Fruit fly (Drosophila melanogaster) whole organism, embryonic: ENCODE results near the gene Tsp97E.

Experiments
- Adf1 ChIP-seq: fragments of 200-800 bp; sonication (Bioruptor generic); IDR thresholded peaks from 2 replicates; pipeline ENCODE4 v1.3.6; 2022; ENCODE audit warnings: missing biosample characterization, missing genetic modification characterization
- BtbVII ChIP-seq: fragments of 200-800 bp; sonication (Bioruptor generic); optimal IDR thresholded peaks from 3 replicates; lab custom pipeline; 2017; ENCODE audit warnings: missing biosample characterization, mild to moderate bottlenecking, missing genetic modification characterization
- C15 ChIP-seq: fragments of 200-800 bp; sonication (Bioruptor generic); IDR thresholded peaks from 3 replicates; pipeline ENCODE4 v1.3.6; 2022; ENCODE audit warnings: missing biosample characterization, missing genetic modification characterization
- CG11085 ChIP-seq: fragments of 200-800 bp; sonication (Bioruptor generic); IDR thresholded peaks from 2 replicates; pipeline ENCODE4 v1.3.6; 2022; ENCODE audit warnings: missing biosample characterization, missing genetic modification characterization
- CG12769 ChIP-seq: fragments of 200-800 bp; sonication (Bioruptor generic); optimal IDR thresholded peaks from 2 replicates; lab custom pipeline; 2019; ENCODE audit warnings: missing biosample characterization, mild to moderate bottlenecking, missing genetic modification characterization, moderate library complexity
- CG12942 ChIP-seq: fragments of 200-800 bp; sonication (Bioruptor generic); optimal IDR thresholded peaks from 3 replicates; lab custom pipeline; 2016; ENCODE audit warnings: missing biosample characterization, missing genetic modification characterization
- CG13894 ChIP-seq: fragments of 200-800 bp; sonication (Bioruptor generic); optimal IDR thresholded peaks from 3 replicates; lab custom pipeline; 2018; ENCODE audit warnings: missing biosample characterization, mild to moderate bottlenecking, missing genetic modification characterization, moderate library complexity
- CG15269 ChIP-seq: fragments of 200-800 bp; sonication (Bioruptor generic); optimal IDR thresholded peaks from 2 replicates; lab custom pipeline; 2018; ENCODE audit warnings: missing biosample characterization, mild to moderate bottlenecking, missing genetic modification characterization, moderate library complexity
- CG17829 ChIP-seq: fragments of 200-800 bp; optimal IDR thresholded peaks from 2 replicates; lab custom pipeline; 2019; ENCODE audit warnings: missing biosample characterization, mild to moderate bottlenecking, missing genetic modification characterization, moderate library complexity
- CG18619 ChIP-seq: fragments of 200-800 bp; sonication (Bioruptor generic); optimal IDR thresholded peaks from 3 replicates; lab custom pipeline; 2017; ENCODE audit warnings: missing biosample characterization, mild to moderate bottlenecking, missing genetic modification characterization
- CG32767 ChIP-seq: fragments of 200-800 bp; sonication (Bioruptor generic); IDR thresholded peaks from 2 replicates; pipeline ENCODE4 v1.3.6; 2022; ENCODE audit warnings: missing biosample characterization, missing genetic modification characterization
- CG3407 ChIP-seq: fragments of 200-800 bp; sonication (Bioruptor generic); optimal IDR thresholded peaks from 2 replicates; lab custom pipeline; 2018; ENCODE audit warnings: missing biosample characterization, mild to moderate bottlenecking, missing genetic modification characterization
- CG6175 ChIP-seq: fragments of 200-800 bp; sonication (Bioruptor generic); IDR thresholded peaks from 3 replicates; pipeline ENCODE4 v1.3.6; 2022; ENCODE audit warnings: missing biosample characterization, missing genetic modification characterization
- CG6272 ChIP-seq: fragments of 200-800 bp; sonication (Bioruptor generic); IDR thresholded peaks from 2 replicates; pipeline ENCODE4 v1.3.6; 2022; ENCODE audit warnings: missing biosample characterization, missing genetic modification characterization
- CG6765 ChIP-seq: fragments of 200-800 bp; sonication (Bioruptor generic); optimal IDR thresholded peaks from 3 replicates; lab custom pipeline; 2017; ENCODE audit warnings: missing biosample characterization, mild to moderate bottlenecking, missing genetic modification characterization
- CG8765 ChIP-seq: fragments of 200-800 bp; sonication (Bioruptor generic); IDR thresholded peaks from 2 replicates; pipeline ENCODE4 v1.3.6; 2022; ENCODE audit warnings: missing biosample characterization, missing genetic modification characterization
- CG8944 ChIP-seq: fragments of 200-800 bp; sonication (Bioruptor generic); optimal IDR thresholded peaks from 3 replicates; lab custom pipeline; 2016; ENCODE audit warnings: missing biosample characterization, missing genetic modification characterization
- CG9932 ChIP-seq: fragments of 200-800 bp; sonication (Bioruptor generic); IDR thresholded peaks from 2 replicates; pipeline ENCODE4 v1.3.6; 2022; ENCODE audit warnings: missing biosample characterization, missing genetic modification characterization
- CTCF ChIP-seq: fragments of 200-800 bp; sonication (Bioruptor generic); optimal IDR thresholded peaks from 2 replicates; lab custom pipeline; 2017; ENCODE audit warnings: missing biosample characterization, mild to moderate bottlenecking, missing genetic modification characterization, moderate library complexity
- CkIIα-i1 ChIP-seq: fragments of 200-800 bp; sonication (Bioruptor generic); IDR thresholded peaks from 2 replicates; pipeline ENCODE4 v1.3.6; 2022; ENCODE audit warnings: missing biosample characterization, missing genetic modification characterization
- CrebB ChIP-seq: fragments of 200-800 bp; sonication (Bioruptor generic); optimal IDR thresholded peaks from 3 replicates; lab custom pipeline; 2018; ENCODE audit warnings: missing biosample characterization, mild to moderate bottlenecking, missing genetic modification characterization
- Eip74EF ChIP-seq, 2 experiments: fragments of 200-800 bp in 1 of 2; fragments of >200 bp in 1 of 2; sonication (Bioruptor generic) in 1 of 2; optimal IDR thresholded peaks; 2 replicates each; lab custom pipeline; 2017 to 2019; ENCODE audit warnings: missing biosample characterization in 2 of 2, missing genetic modification characterization in 2 of 2, mild to moderate bottlenecking in 1 of 2, moderate library complexity in 1 of 2
- H15 ChIP-seq: fragments of 200-800 bp; sonication (Bioruptor generic); IDR thresholded peaks from 3 replicates; pipeline ENCODE4 v1.3.6; 2022; ENCODE audit warnings: missing biosample characterization, missing genetic modification characterization
- Hand ChIP-seq: fragments of 200-800 bp; sonication (Bioruptor generic); optimal IDR thresholded peaks from 2 replicates; lab custom pipeline; 2017; ENCODE audit warnings: mild to moderate bottlenecking, missing biosample characterization, missing genetic modification reagents, missing genetic modification characterization
- Mad ChIP-seq: fragments of 200-800 bp; sonication (Bioruptor generic); optimal IDR thresholded peaks from 2 replicates; lab custom pipeline; 2016; ENCODE audit warnings: missing biosample characterization, missing genetic modification characterization
- Max ChIP-seq: fragments of 200-800 bp; sonication (Bioruptor generic); optimal IDR thresholded peaks from 2 replicates; lab custom pipeline; 2016; ENCODE audit warnings: missing biosample characterization, mild to moderate bottlenecking, missing genetic modification characterization
- Med ChIP-seq: fragments of 200-800 bp; sonication (Bioruptor generic); peaks from one replicate; lab custom pipeline; 2016; ENCODE audit warnings: missing biosample characterization, missing genetic modification characterization, mild to moderate bottlenecking, inconsistent platforms, moderate library complexity
- Mes4 ChIP-seq: fragments of 200-800 bp; sonication (Bioruptor generic); optimal IDR thresholded peaks from 2 replicates; lab custom pipeline; 2016; ENCODE audit warnings: missing biosample characterization, missing genetic modification characterization
- TFAM ChIP-seq: fragments of 200-800 bp; sonication (Bioruptor generic); optimal IDR thresholded peaks from 2 replicates; lab custom pipeline; 2017; ENCODE audit warnings: missing biosample characterization, missing genetic modification characterization, inconsistent platforms
- Xrp1 ChIP-seq: fragments of 200-800 bp; sonication (Bioruptor generic); IDR thresholded peaks from 2 replicates; pipeline ENCODE4 v1.3.6; 2022; ENCODE audit warnings: missing biosample characterization, missing genetic modification characterization
- abd-A ChIP-seq: fragments of 200-800 bp; sonication (Bioruptor generic); optimal IDR thresholded peaks from 3 replicates; lab custom pipeline; 2019; ENCODE audit warnings: missing biosample characterization, mild to moderate bottlenecking, missing genetic modification characterization, moderate library complexity
- bbx ChIP-seq: fragments of 200-800 bp; sonication (Bioruptor generic); IDR thresholded peaks from 2 replicates; pipeline ENCODE4 v1.3.6; 2022; ENCODE audit warnings: missing biosample characterization, missing genetic modification characterization; ENCODE audit not compliant: partially characterized antibody
- caup ChIP-seq: fragments of 200-800 bp; sonication (Bioruptor generic); optimal IDR thresholded peaks from 3 replicates; lab custom pipeline; 2017; ENCODE audit warnings: missing biosample characterization, mild to moderate bottlenecking, missing genetic modification characterization, moderate library complexity; ENCODE audit not compliant: severe bottlenecking
- chinmo ChIP-seq: fragments of 200-800 bp; sonication (Bioruptor generic); IDR thresholded peaks from 4 replicates; pipeline ENCODE4 v1.3.6; 2022; ENCODE audit warnings: missing biosample characterization, missing genetic modification characterization; ENCODE audit not compliant: partially characterized antibody
- danr ChIP-seq: fragments of 200-800 bp; sonication (Bioruptor generic); IDR thresholded peaks from 2 replicates; pipeline ENCODE4 v1.3.6; 2022; ENCODE audit warnings: missing biosample characterization, missing genetic modification characterization
- exex ChIP-seq: fragments of 200-800 bp; sonication (Bioruptor generic); optimal IDR thresholded peaks from 4 replicates; lab custom pipeline; 2018; ENCODE audit warnings: missing biosample characterization, mild to moderate bottlenecking, missing genetic modification characterization, moderate library complexity
- fu2 ChIP-seq: fragments of 200-800 bp; sonication (Bioruptor generic); optimal IDR thresholded peaks from 2 replicates; lab custom pipeline; 2016; ENCODE audit warnings: missing biosample characterization, missing genetic modification characterization
- gfzf ChIP-seq: fragments of 200-800 bp; sonication (Bioruptor generic); optimal IDR thresholded peaks from 2 replicates; lab custom pipeline; 2016; ENCODE audit warnings: missing biosample characterization, mild to moderate bottlenecking, missing genetic modification characterization, moderate library complexity
- her ChIP-seq: fragments of 200-800 bp; sonication (Bioruptor generic); optimal IDR thresholded peaks from 2 replicates; lab custom pipeline; 2016; ENCODE audit warnings: missing biosample characterization, missing genetic modification characterization
- insv ChIP-seq, 2 experiments: fragments of 200-800 bp; sonication (Bioruptor generic); optimal IDR thresholded peaks; 3 replicates each; lab custom pipeline; 2016 to 2018; ENCODE audit warnings: missing biosample characterization in 2 of 2, missing genetic modification characterization in 2 of 2
- inv ChIP-seq: fragments of 200-800 bp; sonication (Bioruptor generic); IDR thresholded peaks from 2 replicates; pipeline ENCODE4 v1.3.6; 2022; ENCODE audit warnings: missing biosample characterization, missing genetic modification characterization; ENCODE audit not compliant: partially characterized antibody
- jigr1 ChIP-seq: fragments of 200-800 bp; sonication (Bioruptor generic); IDR thresholded peaks from 3 replicates; pipeline ENCODE4 v1.3.6; 2022; ENCODE audit warnings: missing biosample characterization, missing genetic modification characterization
- odd ChIP-seq: fragments of 200-800 bp; sonication (Bioruptor generic); optimal IDR thresholded peaks from 2 replicates; lab custom pipeline; 2017; ENCODE audit warnings: missing biosample characterization, mild to moderate bottlenecking, missing genetic modification characterization
- ro ChIP-seq: fragments of 200-800 bp; sonication (Bioruptor generic); IDR thresholded peaks from 2 replicates; pipeline ENCODE4 v1.3.6; 2022; ENCODE audit warnings: missing biosample characterization, missing genetic modification characterization
- sd ChIP-seq: fragments of 200-800 bp; sonication (Bioruptor generic); optimal IDR thresholded peaks from 3 replicates; lab custom pipeline; 2018; ENCODE audit warnings: missing biosample characterization, mild to moderate bottlenecking, missing genetic modification characterization, moderate library complexity
- sqz ChIP-seq: fragments of 200-800 bp; sonication (Bioruptor generic); optimal IDR thresholded peaks from 3 replicates; lab custom pipeline; 2018; ENCODE audit warnings: missing biosample characterization, mild to moderate bottlenecking, missing genetic modification characterization
- tgo ChIP-seq: fragments of 200-800 bp; sonication (Bioruptor generic); IDR thresholded peaks from 3 replicates; pipeline ENCODE4 v1.3.6; 2022; ENCODE audit warnings: missing biosample characterization, missing genetic modification characterization
- trh ChIP-seq: fragments of 200-800 bp; sonication (Bioruptor generic); optimal IDR thresholded peaks from 2 replicates; lab custom pipeline; 2016; ENCODE audit warnings: missing biosample characterization, missing genetic modification characterization
- z ChIP-seq: fragments of 200-800 bp; sonication (Bioruptor generic); IDR thresholded peaks from 3 replicates; pipeline ENCODE4 v1.3.6; 2022; ENCODE audit warnings: missing biosample characterization, missing genetic modification characterization

Gene Tsp97E

dm6 chr3R:26928424-26928823 lies 36.2 kb downstream of the Tsp97E start (continued):
- TF ChIP-seq Max (GFP tag; lab: Kevin White, UChicago) (no peak), CrebB (tag; lab: Kevin White, UChicago) (peak; percentile 57), her (GFP tag; lab: Kevin White, UChicago) (no peak), fu2 (GFP tag; lab: Kevin White, UChicago) (no peak), sqz (GFP tag; lab: Kevin White, UChicago) (peak; percentile 20), tgo (GFP tag; lab: Robert Waterston, UW) (peak; percentile 34; the same call in 2 of the 3 replicates), bbx (GFP tag; lab: Robert Waterston, UW) (no peak), abd-A (tag; lab: Kevin White, UChicago) (no peak), Adf1 (GFP tag; lab: Robert Waterston, UW) (no peak), Med (GFP tag; lab: Kevin White, UChicago) (no peak), Eip74EF (GFP tag; optimal IDR thresholded peaks at IDR 0.05; lab: Kevin White, UChicago) (peak in 1 of 2 experiments; percentile 59), insv (GFP tag; optimal IDR thresholded peaks at IDR 0.05; lab: Kevin White, UChicago) (no peak), CG8765 (GFP tag; lab: Robert Waterston, UW) (no peak), H15 (GFP tag; lab: Robert Waterston, UW) (no peak), Xrp1 (GFP tag; lab: Robert Waterston, UW) (peak; percentile 27; the same call in 1 of the 2 replicates), ro (GFP tag; lab: Robert Waterston, UW) (no peak), z (GFP tag; lab: Robert Waterston, UW) (no peak), Hand (GFP tag; lab: Kevin White, UChicago) (no peak), BtbVII (GFP tag; lab: Kevin White, UChicago) (no peak), Mes4 (no peak), TFAM (GFP tag; lab: Kevin White, UChicago) (no peak), CG3407 (peak; percentile 36), CG6175 (no peak), jigr1 (GFP tag; lab: Robert Waterston, UW) (no peak)

dm6 chr3R:26926477-26926876 lies 38.1 kb downstream of the Tsp97E start:
- peak; percentile 9 for TF ChIP-seq sd (tag; lab: Kevin White, UChicago)
- peak; percentile 58 for TF ChIP-seq abd-A (tag; lab: Kevin White, UChicago)
- TF ChIP-seq CG13894 (tag; lab: Kevin White, UChicago): peak; percentile 76
- no peak for TF ChIP-seq CG6765
- no peak for TF ChIP-seq CG32767 (GFP tag; lab: Robert Waterston, UW)
- TF ChIP-seq Med (GFP tag; lab: Kevin White, UChicago): peak; percentile 40
- TF ChIP-seq exex (tag; lab: Kevin White, UChicago): no peak
- peak; percentile 81; the same call in 1 of the 4 replicates for TF ChIP-seq chinmo (GFP tag; lab: Robert Waterston, UW)
- no peak for TF ChIP-seq danr (GFP tag; lab: Robert Waterston, UW)
- TF ChIP-seq CG12769 (tag; lab: Kevin White, UChicago): peak; percentile 74
- no peak for TF ChIP-seq odd (GFP tag; lab: Kevin White, UChicago)

dm6 chr3R:26923830-26924333 lies 40.7 kb downstream of the Tsp97E start:
- no peak for TF ChIP-seq CG9932 (GFP tag; lab: Robert Waterston, UW)
- TF ChIP-seq CG8944: no peak
- TF ChIP-seq CG15269: peak; percentile 46
- TF ChIP-seq trh (GFP tag; lab: Kevin White, UChicago): no peak
- 0 out of 3 replicates have a peak, but pooled peaks have one; percentile 54 for TF ChIP-seq C15 (GFP tag; lab: Robert Waterston, UW)
- TF ChIP-seq Mad (GFP tag; lab: Kevin White, UChicago): no peak
- TF ChIP-seq CG17829 (tag; lab: Kevin White, UChicago): peak; percentile 39
- peak; percentile 55 for TF ChIP-seq caup
- no peak for TF ChIP-seq CkIIα-i1
- no peak for TF ChIP-seq inv (GFP tag; lab: Robert Waterston, UW)
- TF ChIP-seq her (GFP tag; lab: Kevin White, UChicago): no peak
- TF ChIP-seq CG18619 (GFP tag; lab: Kevin White, UChicago): peak; percentile 33
- TF ChIP-seq CTCF (GFP tag; lab: Kevin White, UChicago): peak; percentile 9
- TF ChIP-seq gfzf (GFP tag; lab: Kevin White, UChicago): no peak
- no peak for TF ChIP-seq CG6272 (GFP tag; lab: Robert Waterston, UW)
- no peak for TF ChIP-seq CG12942 (GFP tag; lab: Kevin White, UChicago)
- no peak for TF ChIP-seq CG11085 (GFP tag; lab: Robert Waterston, UW)
